Worm (Caenorhabditis elegans) whole organism, L1 larva: Measurements from ENCODE around the gene F01D5.2.

Source experiments
- ces-1 ChIP-seq: fragments of 150-350 bp; optimal IDR thresholded peaks from 2 replicates; lab custom pipeline; 2014; ENCODE audit warnings: missing biosample characterization, missing genetic modification reagents, missing genetic modification characterization
- dpl-1 ChIP-seq, 3 experiments: fragments of 150-350 bp in 2 of 3; sonication (generic microtip) in 1 of 3; optimal IDR thresholded peaks; 2 replicates each; lab custom pipeline; 2014 to 2017; ENCODE audit warnings: missing biosample characterization in 3 of 3, missing genetic modification characterization in 3 of 3, missing genetic modification reagents in 3 of 3
- fkh-10 ChIP-seq: sonication (generic microtip); optimal IDR thresholded peaks from 2 replicates; lab custom pipeline; 2017; ENCODE audit warnings: missing biosample characterization, missing genetic modification reagents, missing genetic modification characterization
- lin-13 ChIP-seq: fragments of 150-350 bp; optimal IDR thresholded peaks from 2 replicates; lab custom pipeline; 2014; ENCODE audit warnings: missing biosample characterization, missing genetic modification reagents, missing genetic modification characterization
- nhr-90 ChIP-seq: sonication (generic microtip); optimal IDR thresholded peaks from 2 replicates; lab custom pipeline; 2016; ENCODE audit warnings: mild to moderate bottlenecking, missing genetic modification characterization, missing compliant biosample characterization; ENCODE audit not compliant: poor library complexity
- pax-3 ChIP-seq: fragments of 200-800 bp; sonication (Bioruptor generic); optimal IDR thresholded peaks from 2 replicates; lab custom pipeline; 2018; ENCODE audit warnings: mild to moderate bottlenecking, missing genetic modification characterization, moderate library complexity, missing compliant biosample characterization
- pqm-1 ChIP-seq: sonication (generic microtip); optimal IDR thresholded peaks from 3 replicates; lab custom pipeline; 2017; ENCODE audit warnings: missing biosample characterization, missing genetic modification characterization
- skn-1 ChIP-seq: fragments of 150-350 bp; optimal IDR thresholded peaks from 2 replicates; lab custom pipeline; 2014; ENCODE audit warnings: missing biosample characterization, missing genetic modification characterization

ce11 chrII:13966242-13966641 is 32.6 kb downstream of the F01D5.2 start, which contains the start of gene W07G1.7:
- no peak for TF ChIP-seq nhr-90 (tag; lab: Kevin White, UChicago)
- TF ChIP-seq lin-13 (GFP tag; lab: Kevin White, UChicago) = no peak
- TF ChIP-seq ces-1 (GFP tag; lab: Kevin White, UChicago) = no peak
- TF ChIP-seq pax-3 (tag; lab: Kevin White, UChicago) = no peak
- TF ChIP-seq dpl-1 (GFP tag; optimal IDR thresholded peaks at IDR 0.05; lab: Kevin White, UChicago) = no peak
- TF ChIP-seq skn-1 (tag; lab: Kevin White, UChicago) = no peak
- no peak for TF ChIP-seq fkh-10 (GFP tag; lab: Kevin White, UChicago)
- no peak for TF ChIP-seq pqm-1
